Worm (Caenorhabditis elegans) whole organism, L4 larva: ENCODE measurements around the gene F11C1.7.
A peak's percentile ranks its signal among the peaks of the same experiment; 100 is the strongest.

ENCODE experiments used
- D1046.2 ChIP-seq: fragments of 200-800 bp; sonication (Bioruptor generic); IDR thresholded peaks from 2 replicates; pipeline ENCODE4 v1.3.6; 2022; ENCODE audit warnings: missing genetic modification characterization, missing compliant biosample characterization
- R02D3.7 ChIP-seq: fragments of 150-350 bp; sonication (generic microtip); optimal IDR thresholded peaks from 3 replicates; lab custom pipeline; 2014; ENCODE audit warnings: missing biosample characterization, missing genetic modification characterization
- Y5F2A.4 ChIP-seq: fragments of 200-800 bp; sonication (Bioruptor generic); optimal IDR thresholded peaks from 2 replicates; lab custom pipeline; 2018; ENCODE audit warnings: mild to moderate bottlenecking, missing genetic modification characterization, missing compliant biosample characterization
- ZK337.2 ChIP-seq: fragments of 200-800 bp; sonication (Bioruptor generic); IDR thresholded peaks from 2 replicates; pipeline ENCODE4 v1.3.6; 2022; ENCODE audit warnings: missing genetic modification reagents, missing genetic modification characterization, missing compliant biosample characterization
- aha-1 ChIP-seq: fragments of 150-350 bp; peaks from one replicate; lab custom pipeline; 2014; ENCODE audit warnings: missing biosample characterization, missing genetic modification characterization
- arid-1 ChIP-seq: fragments of 200-800 bp; sonication (Bioruptor generic); conservative IDR thresholded peaks from 2 replicates; pipeline ENCODE4 v1.3.6; 2022; ENCODE audit warnings: missing genetic modification reagents, missing genetic modification characterization, missing compliant biosample characterization
- attf-4 ChIP-seq: sonication (generic microtip); optimal IDR thresholded peaks from 3 replicates; lab custom pipeline; 2017; ENCODE audit warnings: missing biosample characterization, missing genetic modification characterization
- ceh-20 ChIP-seq: fragments of 200-800 bp; sonication (Bioruptor generic); IDR thresholded peaks from 2 replicates; pipeline ENCODE4 v1.3.6; 2022; ENCODE audit warnings: missing genetic modification reagents, missing genetic modification characterization, missing compliant biosample characterization
- ceh-32 ChIP-seq: sonication (generic microtip); optimal IDR thresholded peaks from 2 replicates; lab custom pipeline; 2016; ENCODE audit warnings: mild to moderate bottlenecking, missing genetic modification characterization, missing compliant biosample characterization; ENCODE audit not compliant: poor library complexity
- ceh-82 ChIP-seq: sonication (generic microtip); optimal IDR thresholded peaks from 2 replicates; lab custom pipeline; 2017; ENCODE audit warnings: missing biosample characterization, missing genetic modification characterization
- ces-1 ChIP-seq: fragments of 150-350 bp; sonication (generic microtip); optimal IDR thresholded peaks from 4 replicates; lab custom pipeline; 2014; ENCODE audit warnings: missing biosample characterization, missing genetic modification reagents, missing genetic modification characterization
- cey-2 ChIP-seq: sonication (generic microtip); optimal IDR thresholded peaks from 3 replicates; lab custom pipeline; 2017; ENCODE audit warnings: missing genetic modification characterization, mild to moderate bottlenecking, missing compliant biosample characterization, antibody characterized with exemption, borderline replicate concordance; ENCODE audit not compliant: insufficient read depth
- daf-8 ChIP-seq: fragments of 200-800 bp; sonication (Bioruptor generic); IDR thresholded peaks from 2 replicates; pipeline ENCODE4 v1.3.6; 2022; ENCODE audit warnings: missing genetic modification characterization, missing compliant biosample characterization
- dpl-1 ChIP-seq: fragments of 150-350 bp; optimal IDR thresholded peaks from 2 replicates; lab custom pipeline; 2014; ENCODE audit warnings: missing biosample characterization, missing genetic modification reagents, missing genetic modification characterization
- dve-1 ChIP-seq: sonication (generic microtip); optimal IDR thresholded peaks from 2 replicates; lab custom pipeline; 2017; ENCODE audit warnings: antibody characterized with exemption, mild to moderate bottlenecking, missing genetic modification characterization, missing compliant biosample characterization; ENCODE audit not compliant: insufficient read depth
- egl-43 ChIP-seq: fragments of 200-800 bp; sonication (Bioruptor generic); IDR thresholded peaks from 2 replicates; pipeline ENCODE4 v1.3.6; 2022; ENCODE audit warnings: missing genetic modification reagents, missing genetic modification characterization, missing compliant biosample characterization
- fkh-10 ChIP-seq: fragments of 150-350 bp; optimal IDR thresholded peaks from 2 replicates; lab custom pipeline; 2014; ENCODE audit warnings: missing biosample characterization, missing genetic modification reagents, missing genetic modification characterization
- hif-1 ChIP-seq, 2 experiments: sonication (generic microtip); optimal IDR thresholded peaks; 2 replicates each; lab custom pipeline; 2016 to 2017; ENCODE audit warnings: missing compliant biosample characterization in 2 of 2, missing genetic modification characterization in 2 of 2, missing genetic modification reagents in 2 of 2, missing genotype in 2 of 2, mild to moderate bottlenecking in 1 of 2
- hlh-11 ChIP-seq: fragments of 200-800 bp; sonication (Bioruptor generic); optimal IDR thresholded peaks from 2 replicates; lab custom pipeline; 2018; ENCODE audit warnings: mild to moderate bottlenecking, missing genetic modification characterization, missing compliant biosample characterization
- hmg-1.1 ChIP-seq: fragments of 200-800 bp; sonication (Bioruptor generic); IDR thresholded peaks from 2 replicates; pipeline ENCODE4 v1.3.6; 2022; ENCODE audit warnings: missing genetic modification reagents, missing genetic modification characterization, missing compliant biosample characterization
- jun-1 ChIP-seq: fragments of 150-350 bp; optimal IDR thresholded peaks from 2 replicates; lab custom pipeline; 2014; ENCODE audit warnings: missing biosample characterization, missing genetic modification reagents, missing genetic modification characterization
- lin-1 ChIP-seq: fragments of 200-800 bp; sonication (Bioruptor generic); IDR thresholded peaks from 2 replicates; pipeline ENCODE4 v1.3.6; 2022; ENCODE audit warnings: missing genetic modification reagents, missing genetic modification characterization, missing compliant biosample characterization
- lin-13 ChIP-seq: fragments of 150-350 bp; optimal IDR thresholded peaks from 2 replicates; lab custom pipeline; 2014; ENCODE audit warnings: missing biosample characterization, missing genetic modification reagents, missing genetic modification characterization
- lin-29 ChIP-seq: fragments of 200-800 bp; sonication (Bioruptor generic); IDR thresholded peaks from 2 replicates; pipeline ENCODE4 v1.3.6; 2022; ENCODE audit warnings: missing genetic modification reagents, missing genetic modification characterization, missing compliant biosample characterization
- madf-5 ChIP-seq, 2 experiments: fragments of 200-800 bp; sonication (Bioruptor generic); IDR thresholded peaks; 2 replicates each; pipeline ENCODE4 v1.3.6; 2022; ENCODE audit warnings: missing compliant biosample characterization in 2 of 2, missing genetic modification characterization in 2 of 2
- mep-1 ChIP-seq: fragments of 150-350 bp; sonication (generic microtip); optimal IDR thresholded peaks from 3 replicates; lab custom pipeline; 2014; ENCODE audit warnings: missing biosample characterization, missing genetic modification characterization
- mes-2 ChIP-seq: sonication (generic microtip); optimal IDR thresholded peaks from 2 replicates; lab custom pipeline; 2016; ENCODE audit warnings: missing genotype, mild to moderate bottlenecking, missing genetic modification characterization, missing compliant biosample characterization; ENCODE audit not compliant: poor library complexity, severe bottlenecking
- mxl-2 ChIP-seq: fragments of 200-800 bp; sonication (Bioruptor generic); conservative IDR thresholded peaks from 2 replicates; pipeline ENCODE4 v1.3.6; 2022; ENCODE audit warnings: missing genetic modification reagents, missing genetic modification characterization, missing compliant biosample characterization
- mxl-3 ChIP-seq: fragments of 200-800 bp; sonication (Bioruptor generic); optimal IDR thresholded peaks from 2 replicates; lab custom pipeline; 2018; ENCODE audit warnings: mild to moderate bottlenecking, missing genetic modification characterization, missing compliant biosample characterization
- nhr-102 ChIP-seq: sonication (generic microtip); optimal IDR thresholded peaks from 2 replicates; lab custom pipeline; 2016; ENCODE audit warnings: mild to moderate bottlenecking, missing genetic modification characterization, moderate library complexity, missing compliant biosample characterization
- nhr-11 ChIP-seq: fragments of 150-350 bp; optimal IDR thresholded peaks from 2 replicates; lab custom pipeline; 2014; ENCODE audit warnings: missing biosample characterization, missing genetic modification characterization
- nhr-111 ChIP-seq: fragments of 200-800 bp; sonication (Bioruptor generic); optimal IDR thresholded peaks from 2 replicates; lab custom pipeline; 2018; ENCODE audit warnings: mild to moderate bottlenecking, missing genetic modification characterization, missing compliant biosample characterization
- nhr-237 ChIP-seq: sonication (generic microtip); optimal IDR thresholded peaks from 2 replicates; lab custom pipeline; 2017; ENCODE audit warnings: missing biosample characterization, missing genetic modification characterization
- nhr-25 ChIP-seq: sonication (generic microtip); optimal IDR thresholded peaks from 2 replicates; lab custom pipeline; 2017; ENCODE audit warnings: missing genetic modification characterization, mild to moderate bottlenecking, missing compliant biosample characterization, antibody characterized with exemption, moderate library complexity, borderline replicate concordance; ENCODE audit not compliant: insufficient read depth
- nhr-28 ChIP-seq: fragments of 150-350 bp; optimal IDR thresholded peaks from 2 replicates; lab custom pipeline; 2014; ENCODE audit warnings: missing biosample characterization, missing genetic modification characterization
- pha-4 ChIP-seq, 2 experiments: fragments of 150-350 bp in 1 of 2; fragments of 200-800 bp in 1 of 2; sonication (Bioruptor generic) in 1 of 2; IDR thresholded peaks in 1 of 2; optimal IDR thresholded peaks in 1 of 2; 2 replicates each; pipeline versions ENCODE4 v1.3.6 to Lab custom; 2014 to 2022; ENCODE audit warnings: missing genetic modification characterization in 2 of 2, missing genetic modification reagents in 2 of 2, missing biosample characterization in 1 of 2, missing compliant biosample characterization in 1 of 2
- php-3 ChIP-seq: fragments of 200-800 bp; sonication (Bioruptor generic); IDR thresholded peaks from 2 replicates; pipeline ENCODE4 v1.3.6; 2022; ENCODE audit warnings: missing genetic modification reagents, missing genetic modification characterization, missing compliant biosample characterization
- saeg-2 ChIP-seq: fragments of 200-800 bp; sonication (Bioruptor generic); IDR thresholded peaks from 2 replicates; pipeline ENCODE4 v1.3.6; 2022; ENCODE audit warnings: missing genetic modification reagents, missing genetic modification characterization, missing compliant biosample characterization
- skn-1 ChIP-seq: fragments of 150-350 bp; optimal IDR thresholded peaks from 2 replicates; lab custom pipeline; 2014; ENCODE audit warnings: missing biosample characterization, missing genetic modification characterization
- snpc-4 ChIP-seq: fragments of 150-350 bp; optimal IDR thresholded peaks from 2 replicates; lab custom pipeline; 2014; ENCODE audit warnings: missing biosample characterization, missing genetic modification characterization
- spr-1 ChIP-seq: sonication (generic microtip); optimal IDR thresholded peaks from 2 replicates; lab custom pipeline; 2016; ENCODE audit warnings: mild to moderate bottlenecking, missing genetic modification characterization, missing compliant biosample characterization
- tag-97 ChIP-seq: fragments of 200-800 bp; sonication (Bioruptor generic); IDR thresholded peaks from 2 replicates; pipeline ENCODE4 v1.3.6; 2022; ENCODE audit warnings: missing genetic modification characterization, missing compliant biosample characterization
- unc-130 ChIP-seq: sonication (generic microtip); optimal IDR thresholded peaks from 2 replicates; lab custom pipeline; 2016; ENCODE audit warnings: missing genetic modification reagents, missing genetic modification characterization, missing compliant biosample characterization
- unc-39 ChIP-seq: sonication (generic microtip); optimal IDR thresholded peaks from 2 replicates; lab custom pipeline; 2017; ENCODE audit warnings: missing biosample characterization, missing genetic modification characterization
- unc-62 ChIP-seq, 3 experiments: fragments of 150-350 bp in 1 of 3; sonication (generic microtip); optimal IDR thresholded peaks in 2 of 3; peaks in 1 of 3; 1 replicate in 1 of 3; 2 replicates in 2 of 3; lab custom pipeline; 2014 to 2017; ENCODE audit warnings: missing biosample characterization in 3 of 3, missing genetic modification characterization in 3 of 3, missing genetic modification reagents in 3 of 3, missing genotype in 1 of 3
- zag-1 ChIP-seq: fragments of 150-350 bp; optimal IDR thresholded peaks from 2 replicates; lab custom pipeline; 2014; ENCODE audit warnings: missing biosample characterization, missing genetic modification characterization
- zfp-2 ChIP-seq: sonication (generic microtip); optimal IDR thresholded peaks from 2 replicates; lab custom pipeline; 2016; ENCODE audit warnings: mild to moderate bottlenecking, missing genetic modification characterization, missing compliant biosample characterization
- zip-11 ChIP-seq: fragments of 200-800 bp; sonication (Bioruptor generic); IDR thresholded peaks from 2 replicates; pipeline ENCODE4 v1.3.6; 2022; ENCODE audit warnings: missing genetic modification characterization, missing compliant biosample characterization
- zip-2 ChIP-seq: fragments of 150-350 bp; optimal IDR thresholded peaks from 2 replicates; lab custom pipeline; 2014; ENCODE audit warnings: missing biosample characterization, missing genetic modification characterization
- ztf-7 ChIP-seq: fragments of 150-350 bp; optimal IDR thresholded peaks from 2 replicates; lab custom pipeline; 2014; ENCODE audit warnings: missing biosample characterization, missing genetic modification characterization

F11C1.7 gene

ce11 chrX:12942296-12942695 is 46.8 kb upstream of the F11C1.7 start (continued):
- TF ChIP-seq hif-1 (tag; optimal IDR thresholded peaks at IDR 0.05; lab: Kevin White, UChicago) = no peak
- 0 out of 4 replicates have a peak, but pooled peaks of 1 of the 2 experiments have one; percentile 17 for TF ChIP-seq madf-5 (GFP tag; IDR thresholded peaks at IDR 0.05; lab: Robert Waterston, UW)
- no peak for TF ChIP-seq attf-4
- no peak for TF ChIP-seq snpc-4 (tag; lab: Kevin White, UChicago)
- no peak for TF ChIP-seq mep-1 (tag; lab: Kevin White, UChicago)
- TF ChIP-seq nhr-11 (tag; lab: Kevin White, UChicago) = no peak
- peak; percentile 9 for TF ChIP-seq hlh-11 (tag; lab: Kevin White, UChicago)
- no peak for TF ChIP-seq zip-11 (GFP tag; lab: Robert Waterston, UW)
- no peak for TF ChIP-seq tag-97 (GFP tag; lab: Robert Waterston, UW)
- TF ChIP-seq egl-43 (GFP tag; lab: Robert Waterston, UW) = peak; percentile 28; the same call in 1 of the 2 replicates
- TF ChIP-seq mxl-2 (GFP tag; lab: Robert Waterston, UW) = no peak
- no peak for TF ChIP-seq unc-62 (GFP tag; optimal IDR thresholded peaks at IDR 0.05 in 1 of 2; lab: Kevin White, UChicago)
- TF ChIP-seq unc-62 (tag; optimal IDR thresholded peaks at IDR 0.05; lab: Kevin White, UChicago) = no peak
- 0 out of 2 replicates have a peak, but pooled peaks have one; percentile 36 for TF ChIP-seq hmg-1.1
- no peak for TF ChIP-seq zfp-2 (tag; lab: Kevin White, UChicago)
- no peak for TF ChIP-seq aha-1 (tag; lab: Kevin White, UChicago)
- TF ChIP-seq unc-39 (tag; lab: Kevin White, UChicago) = no peak
- no peak for TF ChIP-seq fkh-10
- TF ChIP-seq nhr-28 (tag; lab: Kevin White, UChicago) = peak; percentile 10
- no peak for TF ChIP-seq php-3 (GFP tag; lab: Robert Waterston, UW)
- no peak for TF ChIP-seq nhr-25 (tag; lab: Kevin White, UChicago)
- TF ChIP-seq spr-1 (tag; lab: Kevin White, UChicago) = no peak
- no peak for TF ChIP-seq arid-1 (GFP tag; lab: Robert Waterston, UW)
- no peak for TF ChIP-seq ZK337.2 (GFP tag; lab: Robert Waterston, UW)
- no peak for TF ChIP-seq R02D3.7 (tag; lab: Kevin White, UChicago)
- TF ChIP-seq pha-4 (GFP tag; IDR thresholded peaks at IDR 0.05; lab: Robert Waterston, UW) = no peak; the same call in 1 of the 2 replicates
- no peak for TF ChIP-seq pha-4 (tag; optimal IDR thresholded peaks at IDR 0.05; lab: Kevin White, UChicago)
- TF ChIP-seq cey-2 (tag; lab: Kevin White, UChicago) = no peak
- no peak for TF ChIP-seq lin-29 (GFP tag; lab: Robert Waterston, UW)
- TF ChIP-seq unc-130 (GFP tag; lab: Kevin White, UChicago) = no peak
- TF ChIP-seq daf-8 (GFP tag; lab: Robert Waterston, UW) = no peak
- no peak for TF ChIP-seq nhr-102
- no peak for TF ChIP-seq nhr-237 (tag; lab: Kevin White, UChicago)
- TF ChIP-seq lin-1 (GFP tag; lab: Robert Waterston, UW) = no peak
- TF ChIP-seq skn-1 (tag; lab: Kevin White, UChicago) = no peak
- no peak for TF ChIP-seq saeg-2 (GFP tag; lab: Robert Waterston, UW)
- TF ChIP-seq mes-2 (tag; lab: Kevin White, UChicago) = no peak
- no peak for TF ChIP-seq nhr-111
- no peak for TF ChIP-seq ceh-82 (tag; lab: Kevin White, UChicago)
- TF ChIP-seq ztf-7 (tag; lab: Kevin White, UChicago) = no peak
- TF ChIP-seq jun-1 (tag; lab: Kevin White, UChicago) = no peak
- no peak for TF ChIP-seq mxl-3
- TF ChIP-seq ceh-20 (GFP tag; lab: Robert Waterston, UW) = no peak
- TF ChIP-seq Y5F2A.4 (GFP tag; lab: Kevin White, UChicago) = no peak
- TF ChIP-seq zip-2 (tag; lab: Kevin White, UChicago) = no peak
- TF ChIP-seq ces-1 (GFP tag; lab: Kevin White, UChicago) = no peak
- TF ChIP-seq zag-1 (tag; lab: Kevin White, UChicago) = no peak
- no peak for TF ChIP-seq ceh-32
- TF ChIP-seq dpl-1 = no peak
- no peak for TF ChIP-seq dve-1 (tag; lab: Kevin White, UChicago)
- no peak for TF ChIP-seq D1046.2 (GFP tag; lab: Robert Waterston, UW)
- TF ChIP-seq lin-13 (GFP tag; lab: Kevin White, UChicago) = no peak
